Fruit fly (Drosophila melanogaster) whole organism, pupa: Measurements from ENCODE around the gene Duba.

ENCODE experiments used
- CG10348 ChIP-seq: fragments of 200-800 bp; sonication (Bioruptor generic); IDR thresholded peaks from 2 replicates; pipeline ENCODE4 v1.3.6; 2022; ENCODE audit warnings: missing biosample characterization, missing genetic modification characterization
- CG12605 ChIP-seq: fragments of 200-800 bp; sonication (Bioruptor generic); IDR thresholded peaks from 2 replicates; pipeline ENCODE4 v1.3.6; 2022; ENCODE audit warnings: missing biosample characterization, missing genetic modification characterization
- CG13204 ChIP-seq: fragments of 200-800 bp; sonication (Bioruptor generic); optimal IDR thresholded peaks from 2 replicates; lab custom pipeline; 2018; ENCODE audit warnings: missing biosample characterization, mild to moderate bottlenecking, missing genetic modification characterization, moderate library complexity
- CG14655 ChIP-seq: fragments of 200-800 bp; sonication (Bioruptor generic); optimal IDR thresholded peaks from 3 replicates; lab custom pipeline; 2017; ENCODE audit warnings: mild to moderate bottlenecking, missing biosample characterization, missing genetic modification reagents, missing genetic modification characterization
- CG15710 ChIP-seq: fragments of 200-800 bp; sonication (Bioruptor generic); optimal IDR thresholded peaks from 2 replicates; lab custom pipeline; 2018; ENCODE audit warnings: missing biosample characterization, mild to moderate bottlenecking, missing genetic modification characterization, moderate library complexity
- CG17806 ChIP-seq: fragments of 200-800 bp; sonication (Bioruptor generic); optimal IDR thresholded peaks from 2 replicates; lab custom pipeline; 2018; ENCODE audit warnings: missing biosample characterization, mild to moderate bottlenecking, missing genetic modification characterization, moderate library complexity
- CG32121 ChIP-seq: fragments of 200-800 bp; sonication (Bioruptor generic); IDR thresholded peaks from 2 replicates; pipeline ENCODE4 v1.3.6; 2022; ENCODE audit warnings: missing biosample characterization, missing genetic modification characterization
- CG34367 ChIP-seq: fragments of 200-800 bp; sonication (Bioruptor generic); optimal IDR thresholded peaks from 2 replicates; lab custom pipeline; 2018; ENCODE audit warnings: missing biosample characterization, mild to moderate bottlenecking, missing genetic modification characterization
- CG4496 ChIP-seq: fragments of 200-800 bp; sonication (Bioruptor generic); IDR thresholded peaks from 3 replicates; pipeline ENCODE4 v1.3.6; 2022; ENCODE audit warnings: missing biosample characterization, missing genetic modification characterization
- CG8159 ChIP-seq: fragments of 200-800 bp; sonication (Bioruptor generic); optimal IDR thresholded peaks from 3 replicates; lab custom pipeline; 2018; ENCODE audit warnings: missing biosample characterization, mild to moderate bottlenecking, missing genetic modification characterization, moderate library complexity
- CG8301 ChIP-seq: fragments of 200-800 bp; sonication (Bioruptor generic); optimal IDR thresholded peaks from 2 replicates; lab custom pipeline; 2018; ENCODE audit warnings: missing biosample characterization, mild to moderate bottlenecking, missing genetic modification characterization
- CG9948 ChIP-seq: fragments of 200-800 bp; sonication (Bioruptor generic); optimal IDR thresholded peaks from 2 replicates; lab custom pipeline; 2018; ENCODE audit warnings: missing biosample characterization, mild to moderate bottlenecking, missing genetic modification characterization, moderate library complexity
- D1 ChIP-seq: fragments of 200-800 bp; sonication (Bioruptor generic); optimal IDR thresholded peaks from 2 replicates; lab custom pipeline; 2018; ENCODE audit warnings: missing biosample characterization, mild to moderate bottlenecking, missing genetic modification characterization, moderate library complexity
- EcR ChIP-seq: fragments of 200-800 bp; sonication (Bioruptor generic); optimal IDR thresholded peaks from 3 replicates; lab custom pipeline; 2019; ENCODE audit warnings: missing biosample characterization, missing genetic modification characterization, mild to moderate bottlenecking, moderate library complexity, missing genetic modification reagents
- Ets98B ChIP-seq: fragments of 200-800 bp; sonication (Bioruptor generic); IDR thresholded peaks from 2 replicates; pipeline ENCODE4 v1.3.6; 2022; ENCODE audit warnings: missing biosample characterization, missing genetic modification characterization
- Pif1A ChIP-seq: fragments of 200-800 bp; sonication (Bioruptor generic); optimal IDR thresholded peaks from 3 replicates; lab custom pipeline; 2016; ENCODE audit warnings: missing biosample characterization, missing genetic modification characterization
- Pif1B ChIP-seq: fragments of 200-800 bp; sonication (Bioruptor generic); optimal IDR thresholded peaks from 3 replicates; lab custom pipeline; 2016; ENCODE audit warnings: missing biosample characterization, missing genetic modification characterization
- Snoo ChIP-seq: fragments of 200-800 bp; sonication (Bioruptor generic); optimal IDR thresholded peaks from 3 replicates; lab custom pipeline; 2017; ENCODE audit warnings: missing biosample characterization, mild to moderate bottlenecking, missing genetic modification characterization, inconsistent platforms
- fd96Ca ChIP-seq: fragments of 200-800 bp; sonication (Bioruptor generic); IDR thresholded peaks from 3 replicates; pipeline ENCODE4 v1.3.6; 2022; ENCODE audit warnings: missing biosample characterization, missing genetic modification characterization
- gl ChIP-seq: fragments of 200-800 bp; sonication (Bioruptor generic); optimal IDR thresholded peaks from 2 replicates; lab custom pipeline; 2018; ENCODE audit warnings: missing biosample characterization, mild to moderate bottlenecking, missing genetic modification characterization
- rn ChIP-seq: fragments of 200-800 bp; sonication (Bioruptor generic); IDR thresholded peaks from 2 replicates; pipeline ENCODE4 v1.3.6; 2022; ENCODE audit warnings: missing biosample characterization, missing genetic modification characterization

Duba gene

DNA sequence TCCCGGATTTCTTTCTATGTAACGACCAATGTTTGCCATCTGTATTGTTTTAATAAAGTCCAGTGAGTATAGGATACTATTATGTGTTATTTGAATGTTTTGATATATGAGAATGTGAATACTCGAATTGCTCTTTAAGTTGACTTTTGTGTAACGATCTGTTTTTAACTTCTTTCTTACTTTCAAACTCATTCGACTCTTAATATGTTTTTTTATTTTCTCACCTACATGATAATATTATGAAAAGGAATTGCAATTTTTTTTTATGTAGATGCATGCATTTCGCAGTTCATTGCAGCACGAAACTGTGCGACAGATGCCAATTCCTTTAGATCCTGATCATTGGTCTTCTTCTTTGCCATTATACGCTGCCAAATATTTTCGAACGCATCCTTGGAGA, 34.7 kb downstream of the Duba start, which contains the start of gene CG33490:
Gene CG33490 (minus strand): TSS at position 101 of the 400 bp plus-strand sequence.
- TF ChIP-seq CG34367 (tag; lab: Kevin White, UChicago): no peak
- no peak for TF ChIP-seq Ets98B
- TF ChIP-seq CG10348: no peak
- TF ChIP-seq rn (GFP tag; lab: Robert Waterston, UW): no peak
- no peak for TF ChIP-seq CG8159 (tag; lab: Kevin White, UChicago)
- no peak for TF ChIP-seq gl (tag; lab: Kevin White, UChicago)
- no peak for TF ChIP-seq CG15710
- no peak for TF ChIP-seq CG4496
- TF ChIP-seq CG12605 (GFP tag; lab: Robert Waterston, UW): no peak
- no peak for TF ChIP-seq Pif1A (GFP tag; lab: Kevin White, UChicago)
- TF ChIP-seq D1 (tag; lab: Kevin White, UChicago): no peak
- TF ChIP-seq CG9948 (tag; lab: Kevin White, UChicago): no peak
- TF ChIP-seq EcR (GFP tag; lab: Kevin White, UChicago): no peak
- TF ChIP-seq CG13204 (GFP tag; lab: Kevin White, UChicago): no peak
- no peak for TF ChIP-seq fd96Ca
- TF ChIP-seq CG17806: no peak

DNA sequence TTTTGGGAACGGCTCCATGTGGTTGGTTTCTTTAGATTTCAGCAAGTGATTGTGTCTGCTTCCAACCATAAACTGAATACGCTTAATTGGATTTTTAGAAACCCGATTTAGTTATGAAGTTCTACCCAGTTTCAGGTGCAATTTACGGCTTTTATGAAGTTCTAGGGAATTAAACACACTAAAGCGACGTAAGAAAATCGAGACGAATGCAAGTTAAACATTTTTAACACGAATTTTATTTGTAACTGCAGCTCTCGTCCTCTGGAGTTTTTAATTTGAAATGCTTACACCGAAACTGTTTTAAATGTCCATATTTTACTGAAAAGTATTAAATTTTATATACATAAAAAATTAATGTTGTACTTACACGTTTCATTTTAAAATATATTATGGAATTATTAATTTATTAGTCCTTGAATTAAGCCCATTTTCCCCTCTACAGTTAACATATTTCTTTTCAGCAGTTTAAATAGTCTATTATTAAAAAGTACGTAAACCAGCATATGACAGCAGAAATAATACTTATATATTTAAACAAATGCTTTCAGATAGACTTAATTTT, 45.2 kb downstream of the Duba start, which contains the start of the genes CG46412 and CG33267:
Gene CG46412 (minus strand): TSS at position 101 of the 562 bp plus-strand sequence.
Gene CG33267 (plus strand): TSS at position 512 of the 562 bp plus-strand sequence.
- TF ChIP-seq CG10348 (no peak), CG13204 (GFP tag; lab: Kevin White, UChicago) (no peak), Pif1A (GFP tag; lab: Kevin White, UChicago) (no peak), Snoo (tag; lab: Kevin White, UChicago) (no peak), D1 (tag; lab: Kevin White, UChicago) (no peak), Pif1B (GFP tag; lab: Kevin White, UChicago) (no peak), Ets98B (no peak), gl (tag; lab: Kevin White, UChicago) (no peak), CG34367 (tag; lab: Kevin White, UChicago) (no peak), fd96Ca (no peak), CG17806 (no peak), CG14655 (no peak), CG8301 (tag; lab: Kevin White, UChicago) (no peak), rn (GFP tag; lab: Robert Waterston, UW) (no peak), CG8159 (tag; lab: Kevin White, UChicago) (no peak)

DNA sequence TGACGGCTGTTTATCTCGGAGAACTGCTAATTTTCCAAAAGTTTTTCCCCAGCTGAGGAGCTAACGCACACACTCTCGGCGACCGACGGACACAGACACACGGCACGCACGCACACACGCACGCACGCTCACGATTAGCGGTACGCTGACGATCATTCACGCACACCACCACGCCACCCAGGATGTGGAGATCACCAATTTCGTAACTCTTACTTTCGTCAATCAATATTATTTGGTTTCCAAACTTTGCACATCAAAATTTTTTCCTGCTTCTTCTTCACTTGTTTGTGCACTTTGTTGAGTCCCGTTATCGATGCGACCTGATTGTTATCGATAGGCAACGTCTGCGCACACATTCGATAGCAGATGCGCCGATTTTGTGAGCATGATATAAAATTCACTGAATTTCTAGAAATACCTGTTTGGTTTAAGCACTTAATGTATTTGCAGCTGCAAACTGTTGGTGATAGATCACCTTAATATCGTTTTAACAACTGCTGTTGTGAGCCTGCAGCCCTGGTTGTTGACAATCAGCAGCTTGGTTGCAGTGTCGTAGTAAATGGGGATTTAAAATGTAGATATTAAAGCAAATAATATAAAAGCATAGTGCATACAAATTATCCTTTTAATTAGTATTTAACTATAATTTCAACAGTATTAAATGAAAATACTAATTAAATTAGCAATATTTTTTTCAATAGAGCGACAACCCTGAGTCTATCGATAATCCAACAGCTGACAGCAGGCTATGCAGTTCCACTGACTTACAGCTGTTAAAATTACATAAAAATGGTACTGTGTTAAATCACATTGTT, 47.1 kb downstream of the Duba start, which contains the start of the genes CG7394 and Mob2:
Gene CG7394 (plus strand): TSS at position 51 of the 815 bp plus-strand sequence.
Gene Mob2 (minus strand): TSS at position 288 of the 815 bp plus-strand sequence.
- TF ChIP-seq EcR (GFP tag; lab: Kevin White, UChicago) (peak; percentile 17), CG15710 (peak; percentile 81), Snoo (tag; lab: Kevin White, UChicago) (peak; percentile 81), CG9948 (tag; lab: Kevin White, UChicago) (peak; percentile 75), CG8159 (tag; lab: Kevin White, UChicago) (peak; percentile 81), CG4496 (peak; percentile 87), Pif1A (GFP tag; lab: Kevin White, UChicago) (peak; percentile 88), D1 (tag; lab: Kevin White, UChicago) (peak; percentile 85), CG14655 (peak; percentile 84), fd96Ca (peak; percentile 90), CG13204 (GFP tag; lab: Kevin White, UChicago) (no peak), CG17806 (peak; percentile 87), CG8301 (tag; lab: Kevin White, UChicago) (peak; percentile 80), Ets98B (peak; percentile 87), Pif1B (GFP tag; lab: Kevin White, UChicago) (peak; percentile 87), CG32121 (GFP tag; lab: Robert Waterston, UW) (peak; percentile 86; the same call in 1 of the 2 replicates), CG34367 (tag; lab: Kevin White, UChicago) (peak; percentile 80), CG12605 (GFP tag; lab: Robert Waterston, UW) (peak; percentile 81), rn (GFP tag; lab: Robert Waterston, UW) (peak; percentile 71), gl (tag; lab: Kevin White, UChicago) (peak; percentile 13), CG10348 (peak; percentile 50; the same call in 1 of the 2 replicates)

DNA sequence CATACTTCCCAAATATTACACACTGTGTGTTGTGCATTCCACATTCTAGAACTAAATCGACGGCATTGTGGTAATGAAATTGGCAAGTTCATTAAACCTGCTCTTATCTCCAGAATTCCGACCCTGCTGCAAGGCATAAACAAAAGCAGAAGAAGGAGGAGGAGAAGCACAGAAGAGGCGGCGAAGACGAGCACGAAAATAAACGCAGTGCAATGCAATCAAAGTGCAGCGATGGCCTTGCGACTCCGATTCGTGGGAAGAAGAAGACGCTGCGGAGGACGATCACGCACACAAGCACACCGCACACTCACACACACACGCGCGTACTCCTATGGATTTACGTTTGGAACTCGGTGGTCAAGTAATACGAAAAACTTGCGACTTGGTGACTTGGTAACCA, 48.4 kb downstream of the Duba start:
- no peak for TF ChIP-seq CG15710
- no peak for TF ChIP-seq fd96Ca
- no peak for TF ChIP-seq Pif1A (GFP tag; lab: Kevin White, UChicago)
- no peak for TF ChIP-seq rn (GFP tag; lab: Robert Waterston, UW)
- TF ChIP-seq CG4496: 0 out of 3 replicates have a peak, but pooled peaks have one; percentile 9
- TF ChIP-seq CG13204 (GFP tag; lab: Kevin White, UChicago): peak; percentile 60
- TF ChIP-seq gl (tag; lab: Kevin White, UChicago): no peak
- TF ChIP-seq EcR (GFP tag; lab: Kevin White, UChicago): peak; percentile 97
- no peak for TF ChIP-seq Snoo (tag; lab: Kevin White, UChicago)
- no peak for TF ChIP-seq CG10348

DNA sequence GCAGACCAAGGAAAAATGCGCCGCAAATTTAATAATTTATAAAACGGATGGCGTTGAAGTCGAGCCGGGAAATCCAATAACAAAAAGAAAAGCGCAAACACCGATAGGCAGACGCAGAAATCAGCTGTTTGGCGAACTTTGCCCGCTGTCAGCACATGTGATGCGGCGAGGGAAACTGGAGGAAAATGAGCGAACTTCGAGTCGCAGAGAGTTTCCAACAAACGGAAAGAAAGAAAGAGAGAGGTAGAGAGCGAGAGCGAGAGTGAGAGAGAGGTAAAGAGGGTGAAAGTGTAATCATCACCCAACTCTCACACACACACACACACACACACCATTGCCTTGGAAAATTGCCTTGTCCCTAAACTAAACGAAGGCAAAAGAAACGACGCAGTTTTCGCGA, 52.1 kb downstream of the Duba start:
- TF ChIP-seq gl (tag; lab: Kevin White, UChicago) (peak; percentile 89), CG12605 (GFP tag; lab: Robert Waterston, UW) (peak; percentile 84), fd96Ca (peak; percentile 78), CG17806 (peak; percentile 21), Pif1B (GFP tag; lab: Kevin White, UChicago) (peak; percentile 6), Pif1A (GFP tag; lab: Kevin White, UChicago) (peak; percentile 50), CG8301 (tag; lab: Kevin White, UChicago) (peak; percentile 73), EcR (GFP tag; lab: Kevin White, UChicago) (peak; percentile 6), CG4496 (peak; percentile 74), CG13204 (GFP tag; lab: Kevin White, UChicago) (peak; percentile 73), Snoo (tag; lab: Kevin White, UChicago) (no peak), CG15710 (no peak), CG32121 (GFP tag; lab: Robert Waterston, UW) (peak; percentile 26; the same call in 1 of the 2 replicates), CG8159 (tag; lab: Kevin White, UChicago) (peak; percentile 9), CG14655 (peak; percentile 77), rn (GFP tag; lab: Robert Waterston, UW) (no peak), D1 (tag; lab: Kevin White, UChicago) (no peak), CG9948 (tag; lab: Kevin White, UChicago) (peak; percentile 9), CG10348 (no peak), Ets98B (peak; percentile 76), CG34367 (tag; lab: Kevin White, UChicago) (peak; percentile 33)
